Fruit fly (Drosophila melanogaster) whole organism, embryonic: Measurements from ENCODE around the gene Tm1.

Experiments used
- CG10147 ChIP-seq: fragments of 200-800 bp; sonication (Bioruptor generic); optimal IDR thresholded peaks from 2 replicates; lab custom pipeline; 2019; ENCODE audit warnings: missing biosample characterization, mild to moderate bottlenecking, missing genetic modification characterization, moderate library complexity
- CG10979 ChIP-seq: fragments of 200-800 bp; sonication (Bioruptor generic); optimal IDR thresholded peaks from 2 replicates; lab custom pipeline; 2018; ENCODE audit warnings: missing biosample characterization, mild to moderate bottlenecking, missing genetic modification characterization, moderate library complexity
- CG11560 ChIP-seq: fragments of 200-800 bp; sonication (Bioruptor generic); IDR thresholded peaks from 3 replicates; pipeline ENCODE4 v1.3.6; 2022; ENCODE audit warnings: missing biosample characterization, missing genetic modification characterization
- CG12391 ChIP-seq: fragments of 200-800 bp; sonication (Bioruptor generic); optimal IDR thresholded peaks from 3 replicates; lab custom pipeline; 2018; ENCODE audit warnings: missing biosample characterization, mild to moderate bottlenecking, missing genetic modification characterization, moderate library complexity
- CG12942 ChIP-seq: fragments of 200-800 bp; sonication (Bioruptor generic); optimal IDR thresholded peaks from 3 replicates; lab custom pipeline; 2016; ENCODE audit warnings: missing biosample characterization, missing genetic modification characterization
- CG13775 ChIP-seq: fragments of 200-800 bp; sonication (Bioruptor generic); optimal IDR thresholded peaks from 3 replicates; lab custom pipeline; 2017; ENCODE audit warnings: missing biosample characterization, mild to moderate bottlenecking, missing genetic modification characterization
- CG14965 ChIP-seq: fragments of 200-800 bp; sonication (Bioruptor generic); optimal IDR thresholded peaks from 2 replicates; lab custom pipeline; 2016; ENCODE audit warnings: missing biosample characterization, missing genetic modification characterization, borderline replicate concordance
- CG15011 ChIP-seq: fragments of 200-800 bp; sonication (Bioruptor generic); optimal IDR thresholded peaks from 3 replicates; lab custom pipeline; 2018; ENCODE audit warnings: missing biosample characterization, mild to moderate bottlenecking, missing genetic modification characterization
- CG17328 ChIP-seq: fragments of 200-800 bp; sonication (Bioruptor generic); IDR thresholded peaks from 2 replicates; pipeline ENCODE4 v1.3.6; 2022; ENCODE audit warnings: missing biosample characterization, missing genetic modification characterization
- CG17912 ChIP-seq: fragments of 200-800 bp; sonication (Bioruptor generic); optimal IDR thresholded peaks from 2 replicates; lab custom pipeline; 2018; ENCODE audit warnings: missing biosample characterization, mild to moderate bottlenecking, missing genetic modification characterization
- CG18476 ChIP-seq: fragments of 200-800 bp; sonication (Bioruptor generic); optimal IDR thresholded peaks from 2 replicates; lab custom pipeline; 2016; ENCODE audit warnings: missing biosample characterization, mild to moderate bottlenecking, missing genetic modification characterization
- CG18619 ChIP-seq: fragments of 200-800 bp; sonication (Bioruptor generic); optimal IDR thresholded peaks from 3 replicates; lab custom pipeline; 2017; ENCODE audit warnings: missing biosample characterization, mild to moderate bottlenecking, missing genetic modification characterization
- CG34376 ChIP-seq: fragments of 200-800 bp; sonication (Bioruptor generic); optimal IDR thresholded peaks from 2 replicates; lab custom pipeline; 2018; ENCODE audit warnings: missing biosample characterization, mild to moderate bottlenecking, missing genetic modification characterization
- CG3995 ChIP-seq: fragments of 200-800 bp; sonication (Bioruptor generic); optimal IDR thresholded peaks from 3 replicates; lab custom pipeline; 2016; ENCODE audit warnings: missing biosample characterization, missing genetic modification characterization
- CG7745 ChIP-seq: fragments of 200-800 bp; sonication (Bioruptor generic); optimal IDR thresholded peaks from 2 replicates; lab custom pipeline; 2018; ENCODE audit warnings: missing biosample characterization, mild to moderate bottlenecking, missing genetic modification characterization, moderate library complexity
- CG8944 ChIP-seq: fragments of 200-800 bp; sonication (Bioruptor generic); optimal IDR thresholded peaks from 3 replicates; lab custom pipeline; 2016; ENCODE audit warnings: missing biosample characterization, missing genetic modification characterization
- CG9932 ChIP-seq: fragments of 200-800 bp; sonication (Bioruptor generic); IDR thresholded peaks from 2 replicates; pipeline ENCODE4 v1.3.6; 2022; ENCODE audit warnings: missing biosample characterization, missing genetic modification characterization
- CoRest ChIP-seq: fragments of 200-800 bp; sonication (Bioruptor generic); optimal IDR thresholded peaks from 3 replicates; lab custom pipeline; 2018; ENCODE audit warnings: missing biosample characterization, mild to moderate bottlenecking, missing genetic modification characterization, moderate library complexity
- Dll ChIP-seq: fragments of 200-800 bp; sonication (Bioruptor generic); IDR thresholded peaks from 4 replicates; pipeline ENCODE4 v1.3.6; 2022; ENCODE audit warnings: missing biosample characterization, missing genetic modification characterization; ENCODE audit not compliant: partially characterized antibody
- Doc3 ChIP-seq: fragments of 200-800 bp; sonication (Bioruptor generic); IDR thresholded peaks from 3 replicates; pipeline ENCODE4 v1.3.6; 2022; ENCODE audit warnings: missing biosample characterization, missing genetic modification characterization; ENCODE audit not compliant: partially characterized antibody
- E2f1 ChIP-seq: fragments of 200-800 bp; sonication (Bioruptor generic); IDR thresholded peaks from 2 replicates; pipeline ENCODE4 v1.3.6; 2022; ENCODE audit warnings: missing biosample characterization, missing genetic modification characterization
- Gsc ChIP-seq: fragments of 200-800 bp; sonication (Bioruptor generic); IDR thresholded peaks from 2 replicates; pipeline ENCODE4 v1.3.6; 2022; ENCODE audit warnings: missing biosample characterization, missing genetic modification characterization
- Gug ChIP-seq: fragments of 200-800 bp; sonication (Bioruptor generic); IDR thresholded peaks from 4 replicates; pipeline ENCODE4 v1.3.6; 2022; ENCODE audit warnings: missing biosample characterization, missing genetic modification characterization
- H15 ChIP-seq: fragments of 200-800 bp; sonication (Bioruptor generic); IDR thresholded peaks from 3 replicates; pipeline ENCODE4 v1.3.6; 2022; ENCODE audit warnings: missing biosample characterization, missing genetic modification characterization
- Hr3 ChIP-seq: fragments of 200-800 bp; sonication (Bioruptor generic); optimal IDR thresholded peaks from 3 replicates; lab custom pipeline; 2016; ENCODE audit warnings: missing biosample characterization, missing genetic modification characterization
- Oaz ChIP-seq: fragments of 200-800 bp; sonication (Bioruptor generic); IDR thresholded peaks from 2 replicates; pipeline ENCODE4 v1.3.6; 2022; ENCODE audit warnings: missing biosample characterization, missing genetic modification characterization
- Tbp ChIP-seq: fragments of >200 bp; optimal IDR thresholded peaks from 2 replicates; lab custom pipeline; 2018; ENCODE audit warnings: missing biosample characterization, missing genetic modification characterization
- Xrp1 ChIP-seq: fragments of 200-800 bp; sonication (Bioruptor generic); IDR thresholded peaks from 2 replicates; pipeline ENCODE4 v1.3.6; 2022; ENCODE audit warnings: missing biosample characterization, missing genetic modification characterization
- ash1 ChIP-seq: fragments of 200-800 bp; sonication (Bioruptor generic); optimal IDR thresholded peaks from 2 replicates; lab custom pipeline; 2018; ENCODE audit warnings: missing biosample characterization, mild to moderate bottlenecking, missing genetic modification characterization
- br ChIP-seq: fragments of >200 bp; optimal IDR thresholded peaks from 2 replicates; lab custom pipeline; 2017
- btn ChIP-seq: fragments of 200-800 bp; sonication (Bioruptor generic); optimal IDR thresholded peaks from 2 replicates; lab custom pipeline; 2016; ENCODE audit warnings: missing biosample characterization, missing genetic modification characterization
- ci ChIP-seq: fragments of 200-800 bp; sonication (Bioruptor generic); IDR thresholded peaks from 3 replicates; pipeline ENCODE4 v1.3.6; 2022; ENCODE audit warnings: missing biosample characterization, missing genetic modification characterization
- corto ChIP-seq: fragments of 200-800 bp; sonication (Bioruptor generic); optimal IDR thresholded peaks from 2 replicates; lab custom pipeline; 2016; ENCODE audit warnings: missing biosample characterization, mild to moderate bottlenecking, missing genetic modification characterization, moderate library complexity
- crp ChIP-seq, 2 experiments: fragments of 200-800 bp; sonication (Bioruptor generic); optimal IDR thresholded peaks; 2 replicates in 1 of 2; 3 replicates in 1 of 2; lab custom pipeline; 2017; ENCODE audit warnings: missing biosample characterization in 2 of 2, missing genetic modification characterization in 2 of 2, mild to moderate bottlenecking in 1 of 2, moderate library complexity in 1 of 2
- esg ChIP-seq: fragments of 200-800 bp; sonication (Bioruptor generic); conservative IDR thresholded peaks from 2 replicates; pipeline ENCODE4 v1.3.6; 2022; ENCODE audit warnings: missing biosample characterization, missing genetic modification characterization
- fd64A ChIP-seq: fragments of 200-800 bp; sonication (Bioruptor generic); optimal IDR thresholded peaks from 3 replicates; lab custom pipeline; 2018; ENCODE audit warnings: missing biosample characterization, mild to moderate bottlenecking, missing genetic modification characterization
- insv ChIP-seq, 2 experiments: fragments of 200-800 bp; sonication (Bioruptor generic); optimal IDR thresholded peaks; 3 replicates each; lab custom pipeline; 2016 to 2018; ENCODE audit warnings: missing biosample characterization in 2 of 2, missing genetic modification characterization in 2 of 2
- inv ChIP-seq: fragments of 200-800 bp; sonication (Bioruptor generic); IDR thresholded peaks from 2 replicates; pipeline ENCODE4 v1.3.6; 2022; ENCODE audit warnings: missing biosample characterization, missing genetic modification characterization; ENCODE audit not compliant: partially characterized antibody
- kni ChIP-seq: fragments of 200-800 bp; sonication (Bioruptor generic); optimal IDR thresholded peaks from 3 replicates; lab custom pipeline; 2017; ENCODE audit warnings: mild to moderate bottlenecking, missing biosample characterization, missing genetic modification reagents, missing genetic modification characterization
- lbe ChIP-seq: fragments of 200-800 bp; sonication (Bioruptor generic); optimal IDR thresholded peaks from 2 replicates; lab custom pipeline; 2016; ENCODE audit warnings: missing biosample characterization, mild to moderate bottlenecking, missing genetic modification characterization
- mam ChIP-seq: fragments of 200-800 bp; sonication (Bioruptor generic); optimal IDR thresholded peaks from 3 replicates; lab custom pipeline; 2016; ENCODE audit warnings: missing biosample characterization, missing genetic modification characterization
- onecut ChIP-seq: fragments of 200-800 bp; sonication (Bioruptor generic); IDR thresholded peaks from 2 replicates; pipeline ENCODE4 v1.3.6; 2022; ENCODE audit warnings: missing biosample characterization, missing genetic modification characterization
- org-1 ChIP-seq: fragments of 200-800 bp; sonication (Bioruptor generic); optimal IDR thresholded peaks from 2 replicates; lab custom pipeline; 2017; ENCODE audit warnings: missing biosample characterization, missing genetic modification characterization
- psq ChIP-seq: fragments of 200-800 bp; sonication (Bioruptor generic); optimal IDR thresholded peaks from 2 replicates; lab custom pipeline; 2017; ENCODE audit warnings: missing biosample characterization, missing genetic modification characterization
- pzg ChIP-seq: fragments of 200-800 bp; sonication (Bioruptor generic); optimal IDR thresholded peaks from 3 replicates; lab custom pipeline; 2018; ENCODE audit warnings: missing biosample characterization, mild to moderate bottlenecking, missing genetic modification characterization, moderate library complexity
- repo ChIP-seq: fragments of 200-800 bp; sonication (Bioruptor generic); optimal IDR thresholded peaks from 2 replicates; lab custom pipeline; 2016; ENCODE audit warnings: missing biosample characterization, missing genetic modification characterization
- shn ChIP-seq: fragments of 200-800 bp; sonication (Bioruptor generic); optimal IDR thresholded peaks from 3 replicates; lab custom pipeline; 2016; ENCODE audit warnings: missing biosample characterization, missing genetic modification characterization
- sr ChIP-seq: fragments of 200-800 bp; sonication (Bioruptor generic); IDR thresholded peaks from 3 replicates; pipeline ENCODE4 v1.3.6; 2022; ENCODE audit warnings: missing biosample characterization, missing genetic modification characterization
- trem ChIP-seq: fragments of 200-800 bp; optimal IDR thresholded peaks from 3 replicates; lab custom pipeline; 2019; ENCODE audit warnings: missing biosample characterization, mild to moderate bottlenecking, missing genetic modification characterization, moderate library complexity
- trh ChIP-seq: fragments of 200-800 bp; sonication (Bioruptor generic); optimal IDR thresholded peaks from 2 replicates; lab custom pipeline; 2016; ENCODE audit warnings: missing biosample characterization, missing genetic modification characterization
- vfl ChIP-seq: fragments of 200-800 bp; sonication (Bioruptor generic); optimal IDR thresholded peaks from 2 replicates; lab custom pipeline; 2016; ENCODE audit warnings: missing biosample characterization, missing genetic modification characterization
- wor ChIP-seq: fragments of 200-800 bp; sonication (Bioruptor generic); IDR thresholded peaks from 2 replicates; pipeline ENCODE4 v1.3.6; 2022; ENCODE audit warnings: missing biosample characterization, missing genetic modification characterization

Tm1 gene

dm6 chr3R:15347822-15348221 is 69.8 kb downstream of the Tm1 start, which contains the start of the genes CG42726 and CG42727:
CG42726 (plus strand) TSS chr3R:15348048.
CG42727 (plus strand) TSS chr3R:15348048.
- TF ChIP-seq CG3995 (GFP tag; lab: Kevin White, UChicago) = no peak
- TF ChIP-seq CG17912 (GFP tag; lab: Kevin White, UChicago) = no peak
- peak; percentile 24 for TF ChIP-seq trem (tag; lab: Kevin White, UChicago)
- TF ChIP-seq H15 = no peak
- no peak for TF ChIP-seq repo (GFP tag; lab: Kevin White, UChicago)
- no peak for TF ChIP-seq inv
- no peak for TF ChIP-seq CG12942
- TF ChIP-seq corto = no peak
- TF ChIP-seq CoRest = peak; percentile 22
- TF ChIP-seq ash1 (GFP tag; lab: Kevin White, UChicago) = no peak
- no peak for TF ChIP-seq CG7745 (tag; lab: Kevin White, UChicago)
- TF ChIP-seq wor (GFP tag; lab: Robert Waterston, UW) = no peak
- TF ChIP-seq shn (GFP tag; lab: Kevin White, UChicago) = no peak
- TF ChIP-seq Xrp1 (GFP tag; lab: Robert Waterston, UW) = peak; percentile 37; the same call in 1 of the 2 replicates
- TF ChIP-seq CG18619 (GFP tag; lab: Kevin White, UChicago) = peak; percentile 17
- no peak for TF ChIP-seq fd64A (GFP tag; lab: Kevin White, UChicago)
- TF ChIP-seq CG34376 (GFP tag; lab: Kevin White, UChicago) = no peak
- TF ChIP-seq CG10979 (tag; lab: Kevin White, UChicago) = peak; percentile 30
- TF ChIP-seq CG17328 = no peak
- TF ChIP-seq Doc3 (GFP tag; lab: Robert Waterston, UW) = no peak
- peak; percentile 33 for TF ChIP-seq mam
- peak; percentile 16 for TF ChIP-seq vfl (GFP tag; lab: Kevin White, UChicago)
- no peak for TF ChIP-seq org-1
- no peak for TF ChIP-seq CG18476 (GFP tag; lab: Kevin White, UChicago)
- no peak for TF ChIP-seq btn (GFP tag; lab: Kevin White, UChicago)
- no peak for TF ChIP-seq Gsc (GFP tag; lab: Robert Waterston, UW)
- no peak for TF ChIP-seq CG14965 (GFP tag; lab: Kevin White, UChicago)
- no peak for TF ChIP-seq trh (GFP tag; lab: Kevin White, UChicago)
- TF ChIP-seq CG10147 = peak; percentile 50
- TF ChIP-seq CG13775 (GFP tag; lab: Kevin White, UChicago) = peak; percentile 14
- no peak for TF ChIP-seq CG8944 (GFP tag; lab: Kevin White, UChicago)
- TF ChIP-seq esg (GFP tag; lab: Robert Waterston, UW) = 0 out of 2 replicates have a peak, but pooled peaks have one; percentile 19
- peak in 1 of 2 experiments; percentile 62 for TF ChIP-seq crp (GFP tag; optimal IDR thresholded peaks at IDR 0.05; lab: Kevin White, UChicago)
- TF ChIP-seq Hr3 (GFP tag; lab: Kevin White, UChicago) = no peak
- no peak for TF ChIP-seq onecut
- TF ChIP-seq sr = no peak
- TF ChIP-seq Gug (GFP tag; lab: Robert Waterston, UW) = no peak
- TF ChIP-seq CG15011 (GFP tag; lab: Kevin White, UChicago) = no peak
- TF ChIP-seq Tbp = no peak
- no peak for TF ChIP-seq insv (GFP tag; optimal IDR thresholded peaks at IDR 0.05; lab: Kevin White, UChicago)
- no peak for TF ChIP-seq br
- TF ChIP-seq Dll (GFP tag; lab: Robert Waterston, UW) = no peak
- 0 out of 2 replicates have a peak, but pooled peaks have one; percentile 13 for TF ChIP-seq E2f1 (GFP tag; lab: Robert Waterston, UW)
- TF ChIP-seq kni = peak; percentile 36
- peak; percentile 11; the same call in 1 of the 2 replicates for TF ChIP-seq Oaz (GFP tag; lab: Robert Waterston, UW)
- no peak for TF ChIP-seq CG11560 (tag; lab: Robert Waterston, UW)
- TF ChIP-seq CG9932 (GFP tag; lab: Robert Waterston, UW) = peak; percentile 53
- peak; percentile 66 for TF ChIP-seq ci
- TF ChIP-seq CG12391 (tag; lab: Kevin White, UChicago) = peak; percentile 35
- TF ChIP-seq lbe (GFP tag; lab: Kevin White, UChicago) = peak; percentile 20
- no peak for TF ChIP-seq psq (GFP tag; lab: Kevin White, UChicago)
- TF ChIP-seq pzg (GFP tag; lab: Kevin White, UChicago) = peak; percentile 33
